Fruit fly (Drosophila melanogaster): ENCODE results near the gene CG42762.

Gene CG42762

DNA sequence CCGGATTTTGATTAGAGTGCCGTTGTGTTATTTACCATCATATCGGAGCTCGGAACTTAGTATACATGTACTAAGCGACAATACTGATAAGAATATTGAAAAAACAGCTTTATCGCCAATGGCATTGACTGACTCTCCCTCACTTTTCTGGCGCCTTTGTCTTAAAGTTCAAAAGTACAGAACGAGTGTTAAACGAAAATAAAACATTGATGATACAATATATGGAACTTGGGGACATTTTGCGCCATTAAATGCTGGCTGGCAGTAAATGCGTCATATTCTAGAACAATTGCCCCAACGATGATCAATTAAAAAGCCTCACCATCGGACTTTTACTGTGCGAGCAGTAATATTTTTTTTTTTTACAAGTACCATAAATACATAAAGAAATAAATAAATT lies 48.7 kb downstream of the CG42762 start (continued):
- no peak for TF ChIP-seq cyc (GFP tag; optimal IDR thresholded peaks at IDR 0.05)
- TF ChIP-seq esn (GFP tag; optimal IDR thresholded peaks at IDR 0.05) = no peak
- peak; percentile 38 for TF ChIP-seq CG6808 (GFP tag; optimal IDR thresholded peaks at IDR 0.05)
- no peak for TF ChIP-seq Sox15 (GFP tag; optimal IDR thresholded peaks at IDR 0.05)
- no peak for TF ChIP-seq CG8319 (GFP tag; optimal IDR thresholded peaks at IDR 0.05)
- TF ChIP-seq CG11902 (GFP tag; optimal IDR thresholded peaks at IDR 0.05) = no peak
- TF ChIP-seq Hr39 (GFP tag; optimal IDR thresholded peaks at IDR 0.05) = no peak
- peak; percentile 14 for TF ChIP-seq CG6854 (GFP tag; optimal IDR thresholded peaks at IDR 0.05)
- no peak for TF ChIP-seq CG31627 (GFP tag; optimal IDR thresholded peaks at IDR 0.05)
- no peak for TF ChIP-seq CG8632 (GFP tag; optimal IDR thresholded peaks at IDR 0.05)
- TF ChIP-seq net (GFP tag; optimal IDR thresholded peaks at IDR 0.05) = no peak
- TF ChIP-seq spab (GFP tag; optimal IDR thresholded peaks at IDR 0.05) = no peak
- no peak for TF ChIP-seq Hr38 (GFP tag; optimal IDR thresholded peaks at IDR 0.05)
- no peak for TF ChIP-seq Eip75B (GFP tag; optimal IDR thresholded peaks at IDR 0.05)
- no peak for TF ChIP-seq CG15336 (GFP tag; IDR thresholded peaks at IDR 0.05)
- TF ChIP-seq topi (GFP tag; optimal IDR thresholded peaks at IDR 0.05) = no peak
- TF ChIP-seq Gug (GFP tag; IDR thresholded peaks at IDR 0.05) = no peak
- TF ChIP-seq CG16779 (tag; optimal IDR thresholded peaks at IDR 0.05) = no peak
- TF ChIP-seq Lpt (GFP tag; optimal IDR thresholded peaks at IDR 0.05) = no peak
- no peak for TF ChIP-seq CG8119 (GFP tag; IDR thresholded peaks at IDR 0.05)
- peak; percentile 1 for TF ChIP-seq Met (GFP tag; optimal IDR thresholded peaks at IDR 0.05)

DNA sequence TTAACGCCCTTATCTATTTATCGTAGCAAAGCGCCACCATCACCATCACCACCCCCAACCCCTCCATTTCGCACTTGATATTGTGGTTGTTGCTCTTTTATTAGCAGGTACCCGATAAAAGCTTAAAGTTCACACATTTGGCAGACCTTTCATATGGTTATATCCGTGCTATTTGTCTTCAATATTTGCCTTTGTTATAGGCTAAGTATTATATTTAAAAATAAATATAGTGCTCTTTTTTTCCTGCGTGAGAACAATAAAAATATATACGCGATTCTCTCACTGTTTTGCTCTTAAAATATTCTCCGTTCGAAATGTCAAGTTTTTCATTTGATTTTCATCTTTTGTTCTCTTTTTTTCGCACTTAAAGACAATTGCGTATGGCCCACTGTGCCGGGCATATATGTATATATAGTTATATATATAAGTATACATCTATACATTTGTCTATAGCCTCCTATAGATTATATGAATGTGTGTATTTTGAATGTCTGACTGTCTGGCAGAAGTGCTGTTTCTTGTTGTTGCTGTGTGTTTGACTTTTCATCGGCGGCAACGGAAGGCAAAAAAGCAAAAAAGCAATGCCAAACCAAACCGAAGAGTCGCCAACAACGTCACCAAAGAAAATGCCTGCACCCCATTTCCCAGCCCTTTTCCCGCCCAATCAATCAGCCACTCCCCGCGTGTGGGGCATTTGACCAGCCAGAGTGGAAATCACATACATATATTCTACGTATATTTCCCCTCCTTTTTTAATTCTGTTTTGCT lies 49.6 kb downstream of the CG42762 start:
- TF ChIP-seq svp (GFP tag) = peak; percentile 53
- peak; percentile 19 for TF ChIP-seq CG6276 (GFP tag; optimal IDR thresholded peaks at IDR 0.05)
- no peak for TF ChIP-seq Sox14 (GFP tag; optimal IDR thresholded peaks at IDR 0.05)
- TF ChIP-seq Sox102F (GFP tag; optimal IDR thresholded peaks at IDR 0.05) = no peak
- TF ChIP-seq CG15336 (GFP tag; IDR thresholded peaks at IDR 0.05) = peak; percentile 31; the same call in 1 of the 2 replicates
- peak; percentile 41 for TF ChIP-seq fkh (GFP tag; optimal IDR thresholded peaks at IDR 0.05)
- TF ChIP-seq CG8119 (GFP tag; IDR thresholded peaks at IDR 0.05) = peak; percentile 36; the same call in 2 of the 3 replicates
- peak; percentile 7 for TF ChIP-seq Hr4 (GFP tag; optimal IDR thresholded peaks at IDR 0.05)
- TF ChIP-seq CG3919 (GFP tag; optimal IDR thresholded peaks at IDR 0.05) = no peak
- TF ChIP-seq CG9139 (GFP tag; optimal IDR thresholded peaks at IDR 0.05) = no peak
- TF ChIP-seq fd59A (GFP tag; optimal IDR thresholded peaks at IDR 0.05) = no peak
- TF ChIP-seq eg (GFP tag; IDR thresholded peaks at IDR 0.05) = peak; percentile 57; the same call in 2 of the 3 replicates
- no peak for TF ChIP-seq Met (GFP tag; optimal IDR thresholded peaks at IDR 0.05)
- no peak for TF ChIP-seq CG34406 (GFP tag; optimal IDR thresholded peaks at IDR 0.05)
- TF ChIP-seq Ets96B (tag; optimal IDR thresholded peaks at IDR 0.05) = peak; percentile 4
- TF ChIP-seq Hr38 (GFP tag; optimal IDR thresholded peaks at IDR 0.05) = no peak
- peak; percentile 42 for TF ChIP-seq CG32006 (GFP tag; optimal IDR thresholded peaks at IDR 0.05)
- no peak for TF ChIP-seq ss (GFP tag; optimal IDR thresholded peaks at IDR 0.05)
